Worm (Caenorhabditis elegans): ENCODE data around the gene ssp-32.

Gene ssp-32

ce11 chrIV:9857952-9858488 lies 37.2 kb upstream of the ssp-32 start, which contains the start of gene npp-1:
TSS of gene npp-1 (plus strand) at chrIV:9858488.
- TF ChIP-seq egl-43 (GFP tag; IDR thresholded peaks at IDR 0.05) (no peak), mxl-2 (GFP tag; conservative IDR thresholded peaks at IDR 0.05) (no peak), T20F7.1 (GFP tag; optimal IDR thresholded peaks at IDR 0.05) (peak; percentile 7), aha-1 (tag) (peak; percentile 57), daf-19 (GFP tag; conservative IDR thresholded peaks at IDR 0.05) (no peak), unc-62 (GFP tag; optimal IDR thresholded peaks at IDR 0.05 in 1 of 2) (peak in 1 of 2 experiments; percentile 92), unc-62 (tag; optimal IDR thresholded peaks at IDR 0.05) (no peak), nhr-28 (tag; optimal IDR thresholded peaks at IDR 0.05) (peak; percentile 17), lin-13 (GFP tag; optimal IDR thresholded peaks at IDR 0.05) (peak; percentile 30), daf-16 (GFP tag; optimal IDR thresholded peaks at IDR 0.05) (no peak), daf-16 (tag; optimal IDR thresholded peaks at IDR 0.05) (peak; percentile 12), ceh-82 (tag; optimal IDR thresholded peaks at IDR 0.05) (no peak), daf-12 (tag; optimal IDR thresholded peaks at IDR 0.05) (no peak), mes-2 (tag; optimal IDR thresholded peaks at IDR 0.05; ENCODE audit: poor library complexity, severe bottlenecking) (peak; percentile 88), nhr-77 (tag; optimal IDR thresholded peaks at IDR 0.05) (peak; percentile 28), vab-7 (GFP tag; IDR thresholded peaks at IDR 0.05) (0 out of 2 replicates have a peak, but pooled peaks have one; percentile 5), dve-1 (tag; optimal IDR thresholded peaks at IDR 0.05; ENCODE audit: insufficient read depth) (peak; percentile 20), lin-38 (GFP tag; IDR thresholded peaks at IDR 0.05) (peak; percentile 86), ctbp-1 (GFP tag; IDR thresholded peaks at IDR 0.05) (no peak), mdl-1 (tag; optimal IDR thresholded peaks at IDR 0.05) (no peak), hlh-11 (tag; optimal IDR thresholded peaks at IDR 0.05) (no peak), daf-8 (GFP tag; IDR thresholded peaks at IDR 0.05) (no peak), dpl-1 (GFP tag; optimal IDR thresholded peaks at IDR 0.05) (peak; percentile 55), unc-130 (GFP tag; optimal IDR thresholded peaks at IDR 0.05) (peak; percentile 10)

ce11 chrIV:9858970-9859369 lies 36.2 kb upstream of the ssp-32 start:
- TF ChIP-seq saeg-2 (GFP tag; IDR thresholded peaks at IDR 0.05) (no peak), unc-62 (GFP tag; optimal IDR thresholded peaks at IDR 0.05 in 1 of 2) (no peak), unc-62 (tag; optimal IDR thresholded peaks at IDR 0.05) (no peak), mdt-29 (GFP tag; IDR thresholded peaks at IDR 0.05) (no peak)

- TF ChIP-seq php-3 (GFP tag; IDR thresholded peaks at IDR 0.05) (no peak), daf-12 (tag; optimal IDR thresholded peaks at IDR 0.05) (no peak)
Measured at ce11 chrIV:9861921-9862320, 33.3 kb upstream of the ssp-32 start, which contains the start of gene K07F5.14. TSS of gene K07F5.14 (plus strand) at chrIV:9862221.

- TF ChIP-seq pha-4 (GFP tag; IDR thresholded peaks at IDR 0.05) (no peak), pha-4 (tag; optimal IDR thresholded peaks at IDR 0.05) (no peak), rbr-2 (tag; optimal IDR thresholded peaks at IDR 0.05) (no peak), mxl-3 (GFP tag; optimal IDR thresholded peaks at IDR 0.05) (no peak)
Measured at ce11 chrIV:9863817-9864216, 31.4 kb upstream of the ssp-32 start, which contains the start of gene K07F5.16. TSS of gene K07F5.16 (plus strand) at chrIV:9864117.

ce11 chrIV:9864778-9865177 lies 30.4 kb upstream of the ssp-32 start, which contains the start of the genes K07F5.15 and K07F5.22:
TSS of gene K07F5.15 (plus strand) at chrIV:9865078.
TSS of gene K07F5.22 (plus strand) at chrIV:9865078.
- TF ChIP-seq ces-1 (GFP tag; optimal IDR thresholded peaks at IDR 0.05) (no peak), aly-2 (tag; optimal IDR thresholded peaks at IDR 0.05) (no peak), nhr-48 (tag; optimal IDR thresholded peaks at IDR 0.05) (no peak), F37D6.2 (tag; optimal IDR thresholded peaks at IDR 0.05) (no peak), duxl-1 (tag; optimal IDR thresholded peaks at IDR 0.05; ENCODE audit: poor library complexity) (no peak)
